Fruit fly (Drosophila melanogaster) whole organism, prepupa: Measurements from ENCODE around the gene Pep.
A peak's percentile ranks its signal among the peaks of the same experiment; 100 is the strongest.

Source experiments
- CG11294 ChIP-seq: fragments of 200-800 bp; sonication (Bioruptor generic); IDR thresholded peaks from 2 replicates; pipeline ENCODE4 v1.3.6; 2022; ENCODE audit warnings: missing biosample characterization, missing genetic modification characterization
- CG15336 ChIP-seq: fragments of 200-800 bp; sonication (Bioruptor generic); IDR thresholded peaks from 2 replicates; pipeline ENCODE4 v1.3.6; 2022; ENCODE audit warnings: missing biosample characterization, missing genetic modification characterization
- CG1621 ChIP-seq: fragments of 200-800 bp; sonication (Bioruptor generic); optimal IDR thresholded peaks from 3 replicates; lab custom pipeline; 2018; ENCODE audit warnings: missing biosample characterization, mild to moderate bottlenecking, missing genetic modification characterization
- CG16779 ChIP-seq: fragments of 200-800 bp; sonication (Bioruptor generic); optimal IDR thresholded peaks from 3 replicates; lab custom pipeline; 2017; ENCODE audit warnings: missing biosample characterization, mild to moderate bottlenecking, missing genetic modification characterization
- CG31627 ChIP-seq: fragments of 200-800 bp; sonication (Bioruptor generic); optimal IDR thresholded peaks from 3 replicates; lab custom pipeline; 2016; ENCODE audit warnings: missing biosample characterization, missing genetic modification characterization
- CG32006 ChIP-seq: fragments of 200-800 bp; sonication (Bioruptor generic); optimal IDR thresholded peaks from 3 replicates; lab custom pipeline; 2017; ENCODE audit warnings: missing biosample characterization, mild to moderate bottlenecking, missing genetic modification characterization
- CG34406 ChIP-seq: fragments of 200-800 bp; sonication (Bioruptor generic); optimal IDR thresholded peaks from 3 replicates; lab custom pipeline; 2016; ENCODE audit warnings: missing biosample characterization, missing genetic modification characterization
- CG3919 ChIP-seq: fragments of 200-800 bp; sonication (Bioruptor generic); optimal IDR thresholded peaks from 3 replicates; lab custom pipeline; 2016; ENCODE audit warnings: missing biosample characterization, missing genetic modification characterization
- CG6808 ChIP-seq: fragments of 200-800 bp; sonication (Bioruptor generic); optimal IDR thresholded peaks from 3 replicates; lab custom pipeline; 2017; ENCODE audit warnings: missing biosample characterization, missing genetic modification characterization, mild to moderate bottlenecking, moderate library complexity, missing genetic modification reagents
- CG6854 ChIP-seq: fragments of 200-800 bp; sonication (Bioruptor generic); optimal IDR thresholded peaks from 2 replicates; lab custom pipeline; 2017; ENCODE audit warnings: missing biosample characterization, mild to moderate bottlenecking, missing genetic modification characterization
- CG7368 ChIP-seq: fragments of 200-800 bp; sonication (Bioruptor generic); optimal IDR thresholded peaks from 3 replicates; lab custom pipeline; 2016; ENCODE audit warnings: missing biosample characterization, missing genetic modification characterization
- CG8119 ChIP-seq: fragments of 200-800 bp; sonication (Bioruptor generic); IDR thresholded peaks from 3 replicates; pipeline ENCODE4 v1.3.6; 2022; ENCODE audit warnings: missing biosample characterization, missing genetic modification characterization
- CG8632 ChIP-seq: fragments of 200-800 bp; sonication (Bioruptor generic); optimal IDR thresholded peaks from 3 replicates; lab custom pipeline; 2016; ENCODE audit warnings: missing biosample characterization, missing genetic modification characterization
- Eip78C ChIP-seq: fragments of 200-800 bp; sonication (Bioruptor generic); peaks from one replicate; lab custom pipeline; 2016; ENCODE audit warnings: missing biosample characterization, missing genetic modification characterization
- Ets21C ChIP-seq: fragments of 200-800 bp; sonication (Bioruptor generic); optimal IDR thresholded peaks from 3 replicates; lab custom pipeline; 2016; ENCODE audit warnings: missing biosample characterization, missing genetic modification characterization
- Hr39 ChIP-seq: fragments of 200-800 bp; sonication (Bioruptor generic); optimal IDR thresholded peaks from 2 replicates; lab custom pipeline; 2016; ENCODE audit warnings: missing biosample characterization, missing genetic modification characterization
- Hr4 ChIP-seq: fragments of 200-800 bp; sonication (Bioruptor generic); optimal IDR thresholded peaks from 3 replicates; lab custom pipeline; 2016; ENCODE audit warnings: missing biosample characterization, missing genetic modification characterization
- Met ChIP-seq: fragments of 200-800 bp; sonication (Bioruptor generic); optimal IDR thresholded peaks from 3 replicates; lab custom pipeline; 2016; ENCODE audit warnings: missing biosample characterization, missing genetic modification characterization
- Smox ChIP-seq: fragments of 200-800 bp; sonication (Bioruptor generic); optimal IDR thresholded peaks from 3 replicates; lab custom pipeline; 2016; ENCODE audit warnings: missing biosample characterization, missing genetic modification characterization
- achi ChIP-seq: fragments of 200-800 bp; sonication (Bioruptor generic); optimal IDR thresholded peaks from 3 replicates; lab custom pipeline; 2016; ENCODE audit warnings: missing biosample characterization, missing genetic modification characterization
- dac ChIP-seq: fragments of 200-800 bp; sonication (Bioruptor generic); optimal IDR thresholded peaks from 2 replicates; lab custom pipeline; 2017; ENCODE audit warnings: missing biosample characterization, mild to moderate bottlenecking, missing genetic modification characterization
- fd85E ChIP-seq: fragments of 200-800 bp; sonication (Bioruptor generic); optimal IDR thresholded peaks from 3 replicates; lab custom pipeline; 2016; ENCODE audit warnings: missing biosample characterization, missing genetic modification characterization
- fkh ChIP-seq: fragments of 200-800 bp; sonication (Bioruptor generic); optimal IDR thresholded peaks from 3 replicates; lab custom pipeline; 2017; ENCODE audit warnings: missing biosample characterization, mild to moderate bottlenecking, missing genetic modification characterization, moderate library complexity
- lz ChIP-seq: fragments of 200-800 bp; sonication (Bioruptor generic); optimal IDR thresholded peaks from 3 replicates; lab custom pipeline; 2016; ENCODE audit warnings: missing biosample characterization, missing genetic modification characterization
- net ChIP-seq: fragments of 200-800 bp; sonication (Bioruptor generic); optimal IDR thresholded peaks from 3 replicates; lab custom pipeline; 2016; ENCODE audit warnings: missing biosample characterization, missing genetic modification characterization
- salr ChIP-seq, 2 experiments: fragments of 200-800 bp; sonication (Bioruptor generic); optimal IDR thresholded peaks; 3 replicates each; lab custom pipeline; 2016 to 2018; ENCODE audit warnings: missing biosample characterization in 2 of 2, missing genetic modification characterization in 2 of 2, mild to moderate bottlenecking in 1 of 2
- spab ChIP-seq: fragments of 200-800 bp; sonication (Bioruptor generic); optimal IDR thresholded peaks from 2 replicates; lab custom pipeline; 2017; ENCODE audit warnings: missing biosample characterization, mild to moderate bottlenecking, missing genetic modification characterization, missing genetic modification reagents
- ss ChIP-seq, 2 experiments: fragments of 200-800 bp; sonication (Bioruptor generic); optimal IDR thresholded peaks; 2 replicates in 1 of 2; 3 replicates in 1 of 2; lab custom pipeline; 2017 to 2018; ENCODE audit warnings: mild to moderate bottlenecking in 2 of 2, missing biosample characterization in 2 of 2, missing genetic modification characterization in 2 of 2, moderate library complexity in 1 of 2
- svp ChIP-seq: fragments of 200-800 bp; sonication (Bioruptor generic); peaks from one replicate; lab custom pipeline; 2016; ENCODE audit warnings: missing biosample characterization, missing genetic modification characterization
- vri ChIP-seq: fragments of 200-800 bp; sonication (Bioruptor generic); optimal IDR thresholded peaks from 3 replicates; lab custom pipeline; 2016; ENCODE audit warnings: missing biosample characterization, mild to moderate bottlenecking, missing genetic modification characterization

Pep gene

DNA sequence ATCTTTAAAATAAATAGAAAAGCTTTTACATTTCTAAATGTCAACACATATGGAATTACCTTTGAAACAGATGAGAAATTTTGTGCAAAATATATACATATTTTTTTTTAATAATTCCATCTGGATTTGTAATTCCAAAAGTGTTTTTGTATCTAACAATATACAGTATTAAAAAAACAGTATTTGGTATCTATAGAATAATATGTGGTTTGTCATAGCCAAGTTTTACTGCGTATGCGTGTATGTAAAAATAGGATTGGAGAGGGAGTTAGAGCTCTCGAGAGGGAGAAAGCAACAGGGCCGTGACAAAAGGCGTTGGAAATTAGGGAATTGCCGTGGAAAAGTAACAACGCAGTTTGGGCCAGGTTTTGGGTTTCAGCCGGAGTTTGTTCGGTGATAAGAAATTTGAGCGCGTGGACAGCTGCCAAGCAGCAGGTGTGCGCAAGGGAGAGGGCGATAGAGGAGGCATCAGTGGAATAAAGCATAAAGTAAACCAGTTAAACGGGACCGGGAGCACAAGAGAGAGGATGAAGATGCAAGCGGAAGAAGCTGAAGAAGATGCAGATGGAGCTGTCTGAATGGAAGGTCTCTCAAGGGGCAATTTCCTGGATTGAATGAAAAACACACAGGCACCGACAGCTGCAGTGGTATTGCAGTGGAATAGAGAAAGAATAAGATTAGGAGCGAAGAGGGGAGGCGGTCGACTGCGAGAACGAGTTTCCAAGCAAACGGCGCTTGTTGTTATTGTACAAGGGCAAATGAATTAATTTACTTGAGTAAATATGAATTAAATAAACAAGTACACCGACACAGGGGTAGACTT, 8.3 kb upstream of the Pep start (continued):
- TF ChIP-seq Ets21C (GFP tag; lab: Kevin White, UChicago): no peak
- TF ChIP-seq, all 60 proteins: peak for 30

dm6 chr3L:17651717-17652651, 7.1 kb upstream of the Pep start:
- TF ChIP-seq Eip78C (GFP tag; lab: Kevin White, UChicago): peak; percentile 57
- no peak for TF ChIP-seq Smox (GFP tag; lab: Kevin White, UChicago)
- peak; percentile 53 for TF ChIP-seq vri (GFP tag; lab: Kevin White, UChicago)
- no peak for TF ChIP-seq fd85E (GFP tag; lab: Kevin White, UChicago)
- TF ChIP-seq net (GFP tag; lab: Kevin White, UChicago): no peak
- TF ChIP-seq CG8119 (GFP tag; lab: Robert Waterston, UW): peak; percentile 18; the same call in 1 of the 3 replicates
- TF ChIP-seq lz (GFP tag; lab: Kevin White, UChicago): no peak
- TF ChIP-seq spab (GFP tag; lab: Kevin White, UChicago): no peak
- peak; percentile 5 for TF ChIP-seq Hr39
- no peak for TF ChIP-seq CG6854
- TF ChIP-seq CG3919 (GFP tag; lab: Kevin White, UChicago): peak; percentile 13
- no peak for TF ChIP-seq dac (GFP tag; lab: Kevin White, UChicago)
- peak; percentile 33 for TF ChIP-seq svp (GFP tag; lab: Kevin White, UChicago)
- TF ChIP-seq CG32006 (GFP tag; lab: Kevin White, UChicago): no peak
- TF ChIP-seq Met (GFP tag; lab: Kevin White, UChicago): no peak
- no peak for TF ChIP-seq CG11294 (GFP tag; lab: Robert Waterston, UW)
- TF ChIP-seq CG16779 (tag; lab: Kevin White, UChicago): no peak
- no peak for TF ChIP-seq salr (GFP tag; optimal IDR thresholded peaks at IDR 0.05; lab: Kevin White, UChicago)
- no peak for TF ChIP-seq CG7368
- TF ChIP-seq CG31627 (GFP tag; lab: Kevin White, UChicago): no peak

DNA sequence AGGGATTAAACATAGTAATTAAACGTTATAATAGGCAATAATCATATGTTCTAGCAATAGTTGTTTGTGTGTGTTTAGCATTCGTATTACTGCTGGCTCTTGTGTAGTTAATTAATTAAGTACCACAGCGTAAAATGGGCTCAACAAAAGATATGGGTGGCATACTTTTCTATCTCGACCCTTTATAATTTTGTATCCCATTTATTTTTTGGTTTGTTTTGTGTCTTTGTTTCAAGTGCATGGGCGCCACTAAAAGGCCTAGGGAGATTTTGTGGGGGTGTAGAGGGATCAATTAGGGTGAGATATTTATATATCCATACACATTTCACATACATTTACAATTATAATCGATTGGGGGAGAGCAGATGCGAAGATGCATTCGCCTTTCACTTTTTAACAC, 2.7 kb upstream of the Pep start:
- TF ChIP-seq Ets21C (GFP tag; lab: Kevin White, UChicago) (no peak), salr (GFP tag; optimal IDR thresholded peaks at IDR 0.05; lab: Kevin White, UChicago) (no peak)
- TF ChIP-seq, all 60 proteins: peak for 0

dm6 chr3L:17646637-17647036, 1.8 kb upstream of the Pep start, which contains the start of gene CG43085:
TSS of gene CG43085 (minus strand) at chr3L:17646737.
- no peak for TF ChIP-seq CG6854
- TF ChIP-seq CG8632: no peak
- TF ChIP-seq CG11294 (GFP tag; lab: Robert Waterston, UW): no peak
- TF ChIP-seq CG6808 (GFP tag; lab: Kevin White, UChicago): no peak

DNA sequence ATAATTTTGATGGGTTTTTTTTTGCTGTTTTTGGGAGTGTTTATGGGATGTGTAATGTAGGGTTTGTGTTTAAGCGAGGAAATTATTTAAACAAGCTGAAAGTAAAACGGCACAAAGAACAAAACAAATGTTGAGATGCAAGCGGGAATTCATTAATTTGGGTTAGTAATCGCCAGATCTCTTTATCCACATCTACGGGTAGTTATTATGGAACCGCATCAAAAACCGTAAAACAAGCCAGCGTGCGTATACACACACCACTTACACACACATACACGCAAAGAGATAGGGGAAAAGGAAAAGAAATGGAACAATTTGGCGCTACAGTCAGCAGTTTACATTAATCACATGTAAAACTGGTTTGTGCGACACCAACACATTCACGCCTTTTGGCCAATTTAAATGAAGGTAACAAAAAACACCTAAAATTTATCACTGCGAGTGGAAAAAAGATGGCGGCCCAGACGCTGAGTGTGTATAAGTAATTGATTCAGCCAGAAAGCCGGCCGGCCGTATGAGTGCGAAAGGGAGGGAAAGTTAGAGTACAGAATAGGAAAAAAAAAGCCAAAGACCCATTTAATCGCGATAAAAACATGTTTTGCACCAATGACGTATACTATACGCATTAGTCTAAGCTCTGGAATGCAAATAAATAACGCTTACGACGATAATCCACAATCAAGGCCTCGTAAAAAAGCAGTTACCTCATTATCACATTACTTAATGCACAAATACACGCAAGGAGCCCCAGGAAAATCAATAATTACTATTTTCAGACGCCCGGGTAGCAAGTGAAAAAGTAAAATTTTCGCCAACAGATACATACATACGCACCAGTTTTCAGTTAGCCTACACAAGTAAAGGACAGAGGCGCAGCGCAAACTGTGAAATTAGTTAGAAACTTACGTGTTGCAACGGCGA, 591 bp downstream of the Pep start:
- peak; percentile 77 for TF ChIP-seq CG1621 (tag; lab: Kevin White, UChicago)
- TF ChIP-seq CG6854: peak; percentile 29
- TF ChIP-seq Eip78C (GFP tag; lab: Kevin White, UChicago): peak; percentile 63
- no peak for TF ChIP-seq achi
- TF ChIP-seq CG8119 (GFP tag; lab: Robert Waterston, UW): peak; percentile 14; the same call in 1 of the 3 replicates
- no peak for TF ChIP-seq Hr4 (GFP tag; lab: Kevin White, UChicago)
- 0 out of 2 replicates have a peak, but pooled peaks have one; percentile 12 for TF ChIP-seq CG15336
- TF ChIP-seq fkh (GFP tag; lab: Kevin White, UChicago): peak; percentile 44
- peak; percentile 68 for TF ChIP-seq vri (GFP tag; lab: Kevin White, UChicago)
- no peak for TF ChIP-seq CG34406 (GFP tag; lab: Kevin White, UChicago)
- TF ChIP-seq ss (GFP tag; optimal IDR thresholded peaks at IDR 0.05; lab: Kevin White, UChicago): peak; percentile 26 to 31
